1 fruit fly cellular context compared by ENCODE assay signal in genomic region chr2L:8040872-8041271, dm6.
TF ChIP-seq lines count a peak whose summit lies in the region.

Gene CCDC53, plus strand, starts transcription at chr2L:8041106.

TF ChIP-seq in whole organism, embryonic, 481 proteins besides CTCF, POLR2A, EP300 and RAD21 (continued from another document):
- TF ChIP-seq CG3847 (GFP tag; IDR thresholded peaks at IDR 0.05; lab: Robert Waterston, UW) (0 out of 2 replicates have a peak, but pooled peaks have one; percentile 33), CG6791 (GFP tag; IDR thresholded peaks at IDR 0.05; lab: Robert Waterston, UW; ENCODE audit: partially characterized antibody) (0 out of 3 replicates have a peak, but pooled peaks have one; percentile 19), bbx (GFP tag; IDR thresholded peaks at IDR 0.05; lab: Robert Waterston, UW; ENCODE audit: partially characterized antibody) (peak; percentile 11; the same call in 1 of the 2 replicates), CG14710 (tag; optimal IDR thresholded peaks at IDR 0.05; lab: Kevin White, UChicago) (peak; percentile 12), Opbp (GFP tag; IDR thresholded peaks at IDR 0.05; lab: Robert Waterston, UW; ENCODE audit: partially characterized antibody) (no peak), CG14667 (GFP tag; IDR thresholded peaks at IDR 0.05; lab: Robert Waterston, UW) (no peak), CG17328 (GFP tag; IDR thresholded peaks at IDR 0.05; lab: Robert Waterston, UW) (no peak), hbn (GFP tag; IDR thresholded peaks at IDR 0.05; lab: Robert Waterston, UW; ENCODE audit: partially characterized antibody) (peak; percentile 33; the same call in 1 of the 2 replicates), chinmo (GFP tag; IDR thresholded peaks at IDR 0.05; lab: Robert Waterston, UW; ENCODE audit: partially characterized antibody) (peak; percentile 70; the same call in 2 of the 4 replicates), ac (GFP tag; optimal IDR thresholded peaks at IDR 0.05; lab: Kevin White, UChicago) (no peak), BtbVII (GFP tag; optimal IDR thresholded peaks at IDR 0.05; lab: Kevin White, UChicago) (no peak), CG13287 (GFP tag; IDR thresholded peaks at IDR 0.05; lab: Robert Waterston, UW; ENCODE audit: partially characterized antibody) (peak; percentile 33; the same call in 1 of the 2 replicates), CG14965 (GFP tag; optimal IDR thresholded peaks at IDR 0.05; lab: Kevin White, UChicago; ENCODE audit: borderline replicate concordance) (no peak), CG10267 (tag; optimal IDR thresholded peaks at IDR 0.05; lab: Kevin White, UChicago) (peak; percentile 19), Ets97D (GFP tag; optimal IDR thresholded peaks at IDR 0.05; lab: Kevin White, UChicago) (no peak), CG11696 (GFP tag; IDR thresholded peaks at IDR 0.05; lab: Robert Waterston, UW) (no peak), CG2129 (GFP tag; IDR thresholded peaks at IDR 0.05; lab: Robert Waterston, UW; ENCODE audit: partially characterized antibody) (no peak), trem (tag; optimal IDR thresholded peaks at IDR 0.05; lab: Kevin White, UChicago) (peak; percentile 10), E2f2 (GFP tag; IDR thresholded peaks at IDR 0.05; lab: Robert Waterston, UW) (peak; percentile 93)
